Fruit fly (Drosophila melanogaster) whole organism, prepupa: ENCODE data around the gene CG42329.
A peak's percentile ranks its signal among the peaks of the same experiment; 100 is the strongest.

Source experiments
- Blimp-1 ChIP-seq: fragments of 200-800 bp; sonication (Bioruptor generic); optimal IDR thresholded peaks from 3 replicates; lab custom pipeline; 2017; ENCODE audit warnings: missing biosample characterization, missing genetic modification characterization, mild to moderate bottlenecking, moderate library complexity, missing genetic modification reagents
- CG10631 ChIP-seq: fragments of 200-800 bp; sonication (Bioruptor generic); optimal IDR thresholded peaks from 2 replicates; lab custom pipeline; 2016; ENCODE audit warnings: missing biosample characterization, missing genetic modification characterization
- CG10669 ChIP-seq: fragments of 200-800 bp; sonication (Bioruptor generic); optimal IDR thresholded peaks from 3 replicates; lab custom pipeline; 2018; ENCODE audit warnings: missing biosample characterization, mild to moderate bottlenecking, missing genetic modification characterization, moderate library complexity
- CG11762 ChIP-seq: fragments of 200-800 bp; sonication (Bioruptor generic); optimal IDR thresholded peaks from 3 replicates; lab custom pipeline; 2016; ENCODE audit warnings: missing biosample characterization, missing genetic modification characterization; ENCODE audit not compliant: insufficient read depth
- CG11902 ChIP-seq: fragments of 200-800 bp; sonication (Bioruptor generic); optimal IDR thresholded peaks from 3 replicates; lab custom pipeline; 2016; ENCODE audit warnings: missing biosample characterization, missing genetic modification characterization
- CG15336 ChIP-seq: fragments of 200-800 bp; sonication (Bioruptor generic); IDR thresholded peaks from 2 replicates; pipeline ENCODE4 v1.3.6; 2022; ENCODE audit warnings: missing biosample characterization, missing genetic modification characterization
- CG1621 ChIP-seq: fragments of 200-800 bp; sonication (Bioruptor generic); optimal IDR thresholded peaks from 3 replicates; lab custom pipeline; 2018; ENCODE audit warnings: missing biosample characterization, mild to moderate bottlenecking, missing genetic modification characterization
- CG16779 ChIP-seq: fragments of 200-800 bp; sonication (Bioruptor generic); optimal IDR thresholded peaks from 3 replicates; lab custom pipeline; 2017; ENCODE audit warnings: missing biosample characterization, mild to moderate bottlenecking, missing genetic modification characterization
- CG3032 ChIP-seq: fragments of 200-800 bp; optimal IDR thresholded peaks from 2 replicates; lab custom pipeline; 2019; ENCODE audit warnings: missing biosample characterization, mild to moderate bottlenecking, missing genetic modification characterization, moderate library complexity
- CG31627 ChIP-seq: fragments of 200-800 bp; sonication (Bioruptor generic); optimal IDR thresholded peaks from 3 replicates; lab custom pipeline; 2016; ENCODE audit warnings: missing biosample characterization, missing genetic modification characterization
- CG4318 ChIP-seq: fragments of 200-800 bp; sonication (Bioruptor generic); optimal IDR thresholded peaks from 3 replicates; lab custom pipeline; 2017; ENCODE audit warnings: missing biosample characterization, mild to moderate bottlenecking, missing genetic modification characterization
- CG6163 ChIP-seq: fragments of 200-800 bp; sonication (Bioruptor generic); IDR thresholded peaks from 3 replicates; pipeline ENCODE4 v1.3.6; 2022; ENCODE audit warnings: missing biosample characterization, missing genetic modification characterization
- CG6808 ChIP-seq: fragments of 200-800 bp; sonication (Bioruptor generic); optimal IDR thresholded peaks from 3 replicates; lab custom pipeline; 2017; ENCODE audit warnings: missing biosample characterization, missing genetic modification characterization, mild to moderate bottlenecking, moderate library complexity, missing genetic modification reagents
- CG6854 ChIP-seq: fragments of 200-800 bp; sonication (Bioruptor generic); optimal IDR thresholded peaks from 2 replicates; lab custom pipeline; 2017; ENCODE audit warnings: missing biosample characterization, mild to moderate bottlenecking, missing genetic modification characterization
- CG7368 ChIP-seq: fragments of 200-800 bp; sonication (Bioruptor generic); optimal IDR thresholded peaks from 3 replicates; lab custom pipeline; 2016; ENCODE audit warnings: missing biosample characterization, missing genetic modification characterization
- CG8319 ChIP-seq: fragments of 200-800 bp; sonication (Bioruptor generic); optimal IDR thresholded peaks from 3 replicates; lab custom pipeline; 2016; ENCODE audit warnings: missing biosample characterization, missing genetic modification characterization
- CG8632 ChIP-seq: fragments of 200-800 bp; sonication (Bioruptor generic); optimal IDR thresholded peaks from 3 replicates; lab custom pipeline; 2016; ENCODE audit warnings: missing biosample characterization, missing genetic modification characterization
- Eip75B ChIP-seq: fragments of 200-800 bp; sonication (Bioruptor generic); optimal IDR thresholded peaks from 3 replicates; lab custom pipeline; 2016; ENCODE audit warnings: missing biosample characterization, missing genetic modification characterization
- Eip78C ChIP-seq: fragments of 200-800 bp; sonication (Bioruptor generic); peaks from one replicate; lab custom pipeline; 2016; ENCODE audit warnings: missing biosample characterization, missing genetic modification characterization
- Ets21C ChIP-seq: fragments of 200-800 bp; sonication (Bioruptor generic); optimal IDR thresholded peaks from 3 replicates; lab custom pipeline; 2016; ENCODE audit warnings: missing biosample characterization, missing genetic modification characterization
- Ets96B ChIP-seq: fragments of 200-800 bp; optimal IDR thresholded peaks from 2 replicates; lab custom pipeline; 2019; ENCODE audit warnings: missing biosample characterization, mild to moderate bottlenecking, missing genetic modification characterization, moderate library complexity
- Hr38 ChIP-seq: sonication (Bioruptor generic); optimal IDR thresholded peaks from 2 replicates; lab custom pipeline; 2016; ENCODE audit warnings: missing biosample characterization, missing genetic modification characterization
- Hr39 ChIP-seq: fragments of 200-800 bp; sonication (Bioruptor generic); optimal IDR thresholded peaks from 2 replicates; lab custom pipeline; 2016; ENCODE audit warnings: missing biosample characterization, missing genetic modification characterization
- Hr4 ChIP-seq: fragments of 200-800 bp; sonication (Bioruptor generic); optimal IDR thresholded peaks from 3 replicates; lab custom pipeline; 2016; ENCODE audit warnings: missing biosample characterization, missing genetic modification characterization
- Met ChIP-seq: fragments of 200-800 bp; sonication (Bioruptor generic); optimal IDR thresholded peaks from 3 replicates; lab custom pipeline; 2016; ENCODE audit warnings: missing biosample characterization, missing genetic modification characterization
- OdsH ChIP-seq: fragments of 200-800 bp; sonication (Bioruptor generic); optimal IDR thresholded peaks from 3 replicates; lab custom pipeline; 2016; ENCODE audit warnings: missing biosample characterization, missing genetic modification characterization
- Smox ChIP-seq: fragments of 200-800 bp; sonication (Bioruptor generic); optimal IDR thresholded peaks from 3 replicates; lab custom pipeline; 2016; ENCODE audit warnings: missing biosample characterization, missing genetic modification characterization
- Sox14 ChIP-seq: fragments of 200-800 bp; sonication (Bioruptor generic); optimal IDR thresholded peaks from 3 replicates; lab custom pipeline; 2016; ENCODE audit warnings: missing biosample characterization, missing genetic modification characterization
- acj6 ChIP-seq: fragments of 200-800 bp; sonication (Bioruptor generic); optimal IDR thresholded peaks from 3 replicates; lab custom pipeline; 2016; ENCODE audit warnings: missing biosample characterization, missing genetic modification characterization
- cyc ChIP-seq: fragments of 200-800 bp; sonication (Bioruptor generic); optimal IDR thresholded peaks from 3 replicates; lab custom pipeline; 2016; ENCODE audit warnings: missing biosample characterization, missing genetic modification characterization
- esn ChIP-seq: fragments of 200-800 bp; sonication (Bioruptor generic); optimal IDR thresholded peaks from 2 replicates; lab custom pipeline; 2016; ENCODE audit warnings: missing biosample characterization, mild to moderate bottlenecking, missing genetic modification characterization, moderate library complexity
- fd85E ChIP-seq: fragments of 200-800 bp; sonication (Bioruptor generic); optimal IDR thresholded peaks from 3 replicates; lab custom pipeline; 2016; ENCODE audit warnings: missing biosample characterization, missing genetic modification characterization
- fkh ChIP-seq: fragments of 200-800 bp; sonication (Bioruptor generic); optimal IDR thresholded peaks from 3 replicates; lab custom pipeline; 2017; ENCODE audit warnings: missing biosample characterization, mild to moderate bottlenecking, missing genetic modification characterization, moderate library complexity
- lz ChIP-seq: fragments of 200-800 bp; sonication (Bioruptor generic); optimal IDR thresholded peaks from 3 replicates; lab custom pipeline; 2016; ENCODE audit warnings: missing biosample characterization, missing genetic modification characterization
- net ChIP-seq: fragments of 200-800 bp; sonication (Bioruptor generic); optimal IDR thresholded peaks from 3 replicates; lab custom pipeline; 2016; ENCODE audit warnings: missing biosample characterization, missing genetic modification characterization
- pdm3 ChIP-seq: fragments of 200-800 bp; sonication (Bioruptor generic); optimal IDR thresholded peaks from 3 replicates; lab custom pipeline; 2016; ENCODE audit warnings: missing biosample characterization, missing genetic modification characterization
- salr ChIP-seq, 2 experiments: fragments of 200-800 bp; sonication (Bioruptor generic); optimal IDR thresholded peaks; 3 replicates each; lab custom pipeline; 2016 to 2018; ENCODE audit warnings: missing biosample characterization in 2 of 2, missing genetic modification characterization in 2 of 2, mild to moderate bottlenecking in 1 of 2
- spab ChIP-seq: fragments of 200-800 bp; sonication (Bioruptor generic); optimal IDR thresholded peaks from 2 replicates; lab custom pipeline; 2017; ENCODE audit warnings: missing biosample characterization, mild to moderate bottlenecking, missing genetic modification characterization, missing genetic modification reagents
- ss ChIP-seq, 2 experiments: fragments of 200-800 bp; sonication (Bioruptor generic); optimal IDR thresholded peaks; 2 replicates in 1 of 2; 3 replicates in 1 of 2; lab custom pipeline; 2017 to 2018; ENCODE audit warnings: mild to moderate bottlenecking in 2 of 2, missing biosample characterization in 2 of 2, missing genetic modification characterization in 2 of 2, moderate library complexity in 1 of 2

CG42329 gene

dm6 chr2L:1214465-1214864, 4.6 kb upstream of the CG42329 start (continued):
- no peak for TF ChIP-seq Hr39 (GFP tag; lab: Kevin White, UChicago)
- TF ChIP-seq cyc, result no peak
- TF ChIP-seq ss (GFP tag; optimal IDR thresholded peaks at IDR 0.05; lab: Kevin White, UChicago), result no peak
- no peak for TF ChIP-seq CG6808 (GFP tag; lab: Kevin White, UChicago)
- TF ChIP-seq Blimp-1 (GFP tag; lab: Kevin White, UChicago), result no peak
- no peak for TF ChIP-seq Met
- no peak for TF ChIP-seq CG10669
- TF ChIP-seq CG16779 (tag; lab: Kevin White, UChicago), result no peak
- TF ChIP-seq CG11762 (GFP tag; lab: Kevin White, UChicago), result no peak
- no peak for TF ChIP-seq salr (GFP tag; optimal IDR thresholded peaks at IDR 0.05; lab: Kevin White, UChicago)
- peak; percentile 4 for TF ChIP-seq Smox (GFP tag; lab: Kevin White, UChicago)
- TF ChIP-seq CG7368, result no peak
- TF ChIP-seq Eip78C (GFP tag; lab: Kevin White, UChicago), result peak; percentile 51
- TF ChIP-seq CG8632, result no peak
- peak; percentile 47; the same call in 1 of the 3 replicates for TF ChIP-seq CG6163 (GFP tag; lab: Robert Waterston, UW)
- TF ChIP-seq CG1621, result no peak
- TF ChIP-seq fd85E, result no peak
- no peak for TF ChIP-seq lz (GFP tag; lab: Kevin White, UChicago)
- TF ChIP-seq CG31627 (GFP tag; lab: Kevin White, UChicago), result no peak
- TF ChIP-seq CG6854 (GFP tag; lab: Kevin White, UChicago), result no peak
- TF ChIP-seq Ets96B (tag; lab: Kevin White, UChicago), result no peak
- TF ChIP-seq esn (GFP tag; lab: Kevin White, UChicago), result peak; percentile 1
- TF ChIP-seq CG11902 (GFP tag; lab: Kevin White, UChicago), result no peak
- no peak for TF ChIP-seq Ets21C
- no peak for TF ChIP-seq CG3032 (tag; lab: Kevin White, UChicago)
- TF ChIP-seq Sox14 (GFP tag; lab: Kevin White, UChicago), result no peak

dm6 chr2L:1217033-1217612, 2.0 kb upstream of the CG42329 start:
- TF ChIP-seq ss (GFP tag; optimal IDR thresholded peaks at IDR 0.05; lab: Kevin White, UChicago) (no peak), CG10631 (no peak), spab (GFP tag; lab: Kevin White, UChicago) (no peak), Hr38 (GFP tag; lab: Kevin White, UChicago) (no peak), CG11902 (GFP tag; lab: Kevin White, UChicago) (no peak), CG4318 (GFP tag; lab: Kevin White, UChicago) (no peak), Met (no peak), esn (GFP tag; lab: Kevin White, UChicago) (no peak), Eip75B (GFP tag; lab: Kevin White, UChicago) (no peak), Ets96B (tag; lab: Kevin White, UChicago) (no peak), CG15336 (GFP tag; lab: Robert Waterston, UW) (no peak), CG6808 (GFP tag; lab: Kevin White, UChicago) (no peak), CG31627 (GFP tag; lab: Kevin White, UChicago) (no peak), CG8319 (GFP tag; lab: Kevin White, UChicago) (no peak), CG11762 (GFP tag; lab: Kevin White, UChicago) (no peak), acj6 (GFP tag; lab: Kevin White, UChicago) (no peak), CG8632 (no peak), net (GFP tag; lab: Kevin White, UChicago) (no peak)
- TF ChIP-seq, all 60 proteins: peak for 0

- peak; percentile 66 for TF ChIP-seq fkh (GFP tag; lab: Kevin White, UChicago)
- TF ChIP-seq Met, result peak; percentile 50
- peak; percentile 20 for TF ChIP-seq CG31627 (GFP tag; lab: Kevin White, UChicago)
- peak; percentile 47 for TF ChIP-seq esn (GFP tag; lab: Kevin White, UChicago)
- TF ChIP-seq lz (GFP tag; lab: Kevin White, UChicago), result no peak
- TF ChIP-seq OdsH, result peak; percentile 40
- peak; percentile 24 for TF ChIP-seq pdm3
- TF ChIP-seq Hr4 (GFP tag; lab: Kevin White, UChicago), result no peak
- TF ChIP-seq, all 60 proteins: peak for 6
These were observed 1.1 kb upstream of the CG42329 start for dm6 chr2L:1217892-1218473.
